Fruit fly (Drosophila melanogaster): ENCODE data around the gene Cyp12e1.
"Not testable (repeated sequence)": the region's sequence is repeated elsewhere in the genome, so short reads cannot be mapped to it uniquely, and the experiment has no call there.

Gene Cyp12e1

DNA sequence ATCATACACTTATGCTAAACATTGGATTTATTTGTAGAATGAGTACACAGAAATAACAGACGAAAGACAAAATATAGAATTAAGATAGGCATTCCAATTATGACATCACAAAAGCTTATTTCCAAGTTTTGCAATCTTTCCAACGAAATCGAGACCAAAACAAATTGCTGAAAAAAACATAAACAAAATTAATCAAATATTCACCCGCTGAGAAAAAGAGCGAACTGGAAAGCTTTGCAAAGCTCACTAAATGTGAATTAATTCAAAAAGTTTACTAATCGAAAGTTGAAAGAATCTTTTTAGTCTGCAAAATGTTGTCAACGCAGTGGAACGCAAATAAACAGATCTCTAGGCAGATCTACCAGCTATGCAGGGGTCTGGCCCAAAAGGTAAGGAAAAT lies at the start of gene Cyp12e1:
Gene Cyp12e1, plus strand, starts transcription at position 301 of the 400 bp plus-strand sequence.
- TF ChIP-seq h (GFP tag; optimal IDR thresholded peaks at IDR 0.05) (no peak), CrebA (GFP tag; optimal IDR thresholded peaks at IDR 0.05; ENCODE audit: borderline replicate concordance) (peak; percentile 53), fru (GFP tag; optimal IDR thresholded peaks at IDR 0.05) (no peak), N (GFP tag; optimal IDR thresholded peaks at IDR 0.05) (no peak)

DNA sequence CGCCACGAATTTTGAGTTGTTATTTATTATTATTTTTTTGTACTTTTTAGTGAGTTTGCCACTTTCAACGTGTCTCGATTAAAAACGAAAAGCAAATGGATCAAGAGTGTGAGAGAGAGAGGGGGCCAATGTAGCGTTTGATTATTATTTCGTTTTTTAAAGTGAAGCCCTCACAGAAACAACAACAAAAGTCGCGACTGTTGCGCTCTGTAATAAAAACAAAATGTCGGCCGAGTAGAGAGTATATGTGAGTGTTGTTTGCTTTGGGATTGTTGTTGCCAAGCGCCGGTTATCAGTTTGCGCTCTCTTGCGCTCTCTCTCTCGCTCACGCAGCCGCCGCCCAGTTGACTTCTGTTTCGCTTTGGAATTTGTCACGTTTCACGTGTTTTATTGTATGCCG lies 47.6 kb upstream of the Cyp12e1 start:
- TF ChIP-seq Rel (GFP tag; optimal IDR thresholded peaks at IDR 0.05): not testable (repeated sequence)
- peak; percentile 59 for TF ChIP-seq Rel (tag; optimal IDR thresholded peaks at IDR 0.05)

DNA sequence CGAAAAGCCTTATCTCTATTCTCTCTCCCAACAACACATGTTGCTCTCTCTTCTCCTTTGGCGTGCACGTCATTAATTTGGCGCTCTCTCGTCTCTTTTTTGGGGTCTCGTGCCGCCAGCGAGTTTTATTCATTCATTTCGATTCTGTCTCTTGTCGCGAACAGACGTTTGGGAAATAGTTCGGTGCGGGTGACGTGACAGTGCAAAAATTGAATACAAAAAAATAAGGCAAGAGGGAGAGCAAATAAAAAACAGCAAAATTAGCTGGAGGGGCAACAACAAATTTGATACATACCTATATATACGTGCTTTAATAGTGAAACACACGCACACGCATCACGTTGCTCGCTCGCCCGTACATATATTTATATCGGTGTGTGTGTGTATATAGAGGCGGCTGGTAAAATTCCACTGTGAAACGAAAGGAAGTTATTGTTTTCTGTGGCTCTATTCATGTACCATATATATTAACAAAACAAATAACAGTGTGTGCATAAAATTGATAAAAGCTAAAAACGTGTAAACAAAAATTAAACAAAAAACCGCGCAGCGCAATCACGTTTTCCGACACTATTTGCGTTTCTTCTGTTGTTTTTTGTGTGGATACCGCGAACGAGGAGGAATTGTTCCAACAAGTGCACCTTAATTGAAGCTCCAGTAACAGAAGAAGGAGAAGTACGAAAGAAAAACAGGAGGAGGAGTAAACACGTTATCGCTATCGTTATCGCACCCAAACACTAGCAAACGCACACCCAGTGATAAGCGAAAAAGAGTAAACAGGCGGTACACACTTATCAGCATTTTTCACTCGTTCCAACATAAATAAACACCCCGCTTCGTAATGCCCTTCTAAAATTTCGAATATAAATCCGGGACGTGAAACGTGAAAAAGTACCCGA lies 46.2 kb upstream of the Cyp12e1 start, which contains the start of gene cwo:
Gene cwo, plus strand, starts transcription at position 131 of the 899 bp plus-strand sequence.
- TF ChIP-seq br (GFP tag; optimal IDR thresholded peaks at IDR 0.05) (peak; percentile 54), OdsH (GFP tag; optimal IDR thresholded peaks at IDR 0.05) (peak; percentile 59), GATAd (GFP tag; optimal IDR thresholded peaks at IDR 0.05) (no peak), fru (GFP tag; optimal IDR thresholded peaks at IDR 0.05) (peak; percentile 51), psq (GFP tag; optimal IDR thresholded peaks at IDR 0.05) (peak; percentile 20), tai (GFP tag; optimal IDR thresholded peaks at IDR 0.05) (peak; percentile 35), pan (optimal IDR thresholded peaks at IDR 0.05) (no peak), Abd-B (GFP tag; optimal IDR thresholded peaks at IDR 0.05) (no peak), CG32264 (GFP tag; optimal IDR thresholded peaks at IDR 0.05) (no peak), Hr83 (GFP tag; optimal IDR thresholded peaks at IDR 0.05; ENCODE audit: poor library complexity, severe bottlenecking) (peak; percentile 56), dsf (GFP tag; optimal IDR thresholded peaks at IDR 0.05; ENCODE audit: borderline replicate concordance) (no peak), woc (GFP tag; optimal IDR thresholded peaks at IDR 0.05) (no peak), Jra (GFP tag; optimal IDR thresholded peaks at IDR 0.05) (no peak), dmrt93B (GFP tag; optimal IDR thresholded peaks at IDR 0.05) (no peak), HLH106 (tag; optimal IDR thresholded peaks at IDR 0.05) (no peak), Hnf4 (GFP tag; optimal IDR thresholded peaks at IDR 0.05) (peak; percentile 60), sage (GFP tag; optimal IDR thresholded peaks at IDR 0.05) (no peak), N (GFP tag; optimal IDR thresholded peaks at IDR 0.05) (no peak), Dif (GFP tag; optimal IDR thresholded peaks at IDR 0.05; ENCODE audit: partially characterized antibody) (peak; percentile 42), Vsx2 (GFP tag; optimal IDR thresholded peaks at IDR 0.05; ENCODE audit: partially characterized antibody) (peak; percentile 73), rgr (GFP tag; optimal IDR thresholded peaks at IDR 0.05) (peak; percentile 73), h (GFP tag; optimal IDR thresholded peaks at IDR 0.05) (peak; percentile 64), CG9705 (GFP tag; optimal IDR thresholded peaks at IDR 0.05) (no peak), jim (GFP tag; optimal IDR thresholded peaks at IDR 0.05) (no peak), usp (GFP tag; optimal IDR thresholded peaks at IDR 0.05) (no peak), Rel (GFP tag; optimal IDR thresholded peaks at IDR 0.05) (no peak), Rel (tag; optimal IDR thresholded peaks at IDR 0.05) (peak; percentile 79), Myc (optimal IDR thresholded peaks at IDR 0.05) (no peak), dl (GFP tag; optimal IDR thresholded peaks at IDR 0.05; ENCODE audit: insufficient read depth in 1 of 2, partially characterized antibody in 2 of 2) (no peak), Sp1 (GFP tag; optimal IDR thresholded peaks at IDR 0.05) (peak; percentile 35), CrebA (GFP tag; optimal IDR thresholded peaks at IDR 0.05; ENCODE audit: borderline replicate concordance) (peak; percentile 31), Hr78 (GFP tag; optimal IDR thresholded peaks at IDR 0.05) (no peak), ey (GFP tag; optimal IDR thresholded peaks at IDR 0.05) (no peak), Mio (GFP tag; optimal IDR thresholded peaks at IDR 0.05) (no peak), foxo (GFP tag; optimal IDR thresholded peaks at IDR 0.05) (peak in 1 of 2 experiments; percentile 41), brk (GFP tag; optimal IDR thresholded peaks at IDR 0.05) (peak; percentile 25), sv (GFP tag; optimal IDR thresholded peaks at IDR 0.05) (no peak), lola (GFP tag; optimal IDR thresholded peaks at IDR 0.05) (no peak), Dfd (GFP tag; optimal IDR thresholded peaks at IDR 0.05) (no peak)
